Fruit fly (Drosophila melanogaster) whole organism, embryonic: ENCODE data around the gene Drs.

Experiments
- Atf6 ChIP-seq: fragments of 200-800 bp; sonication (Bioruptor generic); IDR thresholded peaks from 2 replicates; pipeline ENCODE4 v1.3.6; 2022; ENCODE audit warnings: missing biosample characterization, missing genetic modification characterization
- B-H2 ChIP-seq: fragments of 200-800 bp; sonication (Bioruptor generic); optimal IDR thresholded peaks from 2 replicates; lab custom pipeline; 2018; ENCODE audit warnings: missing biosample characterization, mild to moderate bottlenecking, missing genetic modification characterization
- C15 ChIP-seq: fragments of 200-800 bp; sonication (Bioruptor generic); IDR thresholded peaks from 3 replicates; pipeline ENCODE4 v1.3.6; 2022; ENCODE audit warnings: missing biosample characterization, missing genetic modification characterization
- CG10267 ChIP-seq: fragments of 200-800 bp; sonication (Bioruptor generic); optimal IDR thresholded peaks from 2 replicates; lab custom pipeline; 2018; ENCODE audit warnings: missing biosample characterization, mild to moderate bottlenecking, missing genetic modification characterization, moderate library complexity
- CG11085 ChIP-seq: fragments of 200-800 bp; sonication (Bioruptor generic); IDR thresholded peaks from 2 replicates; pipeline ENCODE4 v1.3.6; 2022; ENCODE audit warnings: missing biosample characterization, missing genetic modification characterization
- CG12071 ChIP-seq: fragments of 200-800 bp; sonication (Bioruptor generic); optimal IDR thresholded peaks from 3 replicates; lab custom pipeline; 2018; ENCODE audit warnings: missing biosample characterization, mild to moderate bottlenecking, missing genetic modification characterization
- CG14441 ChIP-seq: fragments of 200-800 bp; sonication (Bioruptor generic); IDR thresholded peaks from 2 replicates; pipeline ENCODE4 v1.3.6; 2022; ENCODE audit warnings: missing biosample characterization, missing genetic modification characterization
- CG31224 ChIP-seq: fragments of 200-800 bp; sonication (Bioruptor generic); IDR thresholded peaks from 2 replicates; pipeline ENCODE4 v1.3.6; 2022; ENCODE audit warnings: missing biosample characterization, missing genetic modification characterization
- CG32532 ChIP-seq: fragments of 200-800 bp; sonication (Bioruptor generic); IDR thresholded peaks from 2 replicates; pipeline ENCODE4 v1.3.6; 2022; ENCODE audit warnings: missing biosample characterization, missing genetic modification characterization
- CG33557 ChIP-seq: fragments of 200-800 bp; sonication (Bioruptor generic); optimal IDR thresholded peaks from 2 replicates; lab custom pipeline; 2019; ENCODE audit warnings: missing biosample characterization, mild to moderate bottlenecking, missing genetic modification characterization, moderate library complexity
- CG34224 ChIP-seq: fragments of 200-800 bp; sonication (Bioruptor generic); IDR thresholded peaks from 3 replicates; pipeline ENCODE4 v1.3.6; 2022; ENCODE audit warnings: missing biosample characterization, missing genetic modification characterization; ENCODE audit not compliant: partially characterized antibody
- CG3995 ChIP-seq: fragments of 200-800 bp; sonication (Bioruptor generic); optimal IDR thresholded peaks from 3 replicates; lab custom pipeline; 2016; ENCODE audit warnings: missing biosample characterization, missing genetic modification characterization
- CG4282 ChIP-seq: fragments of 200-800 bp; sonication (Bioruptor generic); optimal IDR thresholded peaks from 2 replicates; lab custom pipeline; 2016; ENCODE audit warnings: missing biosample characterization, missing genetic modification characterization
- CG4424 ChIP-seq: fragments of 200-800 bp; sonication (Bioruptor generic); optimal IDR thresholded peaks from 3 replicates; lab custom pipeline; 2016; ENCODE audit warnings: missing biosample characterization, missing genetic modification characterization
- CG4617 ChIP-seq: fragments of 200-800 bp; sonication (Bioruptor generic); optimal IDR thresholded peaks from 3 replicates; lab custom pipeline; 2016; ENCODE audit warnings: missing biosample characterization, missing genetic modification characterization, borderline replicate concordance
- CG4730 ChIP-seq: fragments of 200-800 bp; sonication (Bioruptor generic); IDR thresholded peaks from 2 replicates; pipeline ENCODE4 v1.3.6; 2022; ENCODE audit warnings: missing biosample characterization, missing genetic modification characterization
- CG7357 ChIP-seq: fragments of 200-800 bp; sonication (Bioruptor generic); IDR thresholded peaks from 3 replicates; pipeline ENCODE4 v1.3.6; 2022; ENCODE audit warnings: missing biosample characterization, missing genetic modification characterization
- CG7372 ChIP-seq: fragments of 200-800 bp; sonication (Bioruptor generic); IDR thresholded peaks from 2 replicates; pipeline ENCODE4 v1.3.6; 2022; ENCODE audit warnings: missing biosample characterization, missing genetic modification characterization
- CG7928 ChIP-seq: fragments of 200-800 bp; sonication (Bioruptor generic); optimal IDR thresholded peaks from 2 replicates; lab custom pipeline; 2017; ENCODE audit warnings: missing biosample characterization, mild to moderate bottlenecking, missing genetic modification characterization
- CG9727 ChIP-seq: fragments of 200-800 bp; sonication (Bioruptor generic); optimal IDR thresholded peaks from 3 replicates; lab custom pipeline; 2017; ENCODE audit warnings: missing biosample characterization, mild to moderate bottlenecking, missing genetic modification characterization
- CG9932 ChIP-seq: fragments of 200-800 bp; sonication (Bioruptor generic); IDR thresholded peaks from 2 replicates; pipeline ENCODE4 v1.3.6; 2022; ENCODE audit warnings: missing biosample characterization, missing genetic modification characterization
- Gsc ChIP-seq: fragments of 200-800 bp; sonication (Bioruptor generic); IDR thresholded peaks from 2 replicates; pipeline ENCODE4 v1.3.6; 2022; ENCODE audit warnings: missing biosample characterization, missing genetic modification characterization
- HLH54F ChIP-seq: fragments of 200-800 bp; sonication (Bioruptor generic); optimal IDR thresholded peaks from 3 replicates; lab custom pipeline; 2016; ENCODE audit warnings: missing biosample characterization, missing genetic modification characterization
- Hr78 ChIP-seq, 2 experiments: fragments of 200-800 bp in 1 of 2; fragments of >200 bp in 1 of 2; sonication (Bioruptor generic) in 1 of 2; optimal IDR thresholded peaks; 2 replicates each; lab custom pipeline; 2017 to 2019; ENCODE audit warnings: missing biosample characterization in 2 of 2, missing genetic modification characterization in 2 of 2, mild to moderate bottlenecking in 1 of 2, moderate library complexity in 1 of 2
- MBD-R2 ChIP-seq: fragments of 200-800 bp; sonication (Bioruptor generic); IDR thresholded peaks from 2 replicates; pipeline ENCODE4 v1.3.6; 2022; ENCODE audit warnings: missing biosample characterization, missing genetic modification characterization
- NFAT ChIP-seq: fragments of 200-800 bp; sonication (Bioruptor generic); IDR thresholded peaks from 2 replicates; pipeline ENCODE4 v1.3.6; 2022; ENCODE audit warnings: missing biosample characterization, missing genetic modification characterization
- NfI ChIP-seq: fragments of 200-800 bp; sonication (Bioruptor generic); optimal IDR thresholded peaks from 3 replicates; lab custom pipeline; 2018; ENCODE audit warnings: missing biosample characterization, mild to moderate bottlenecking, missing genetic modification characterization, moderate library complexity
- Side ChIP-seq: fragments of 200-800 bp; sonication (Bioruptor generic); optimal IDR thresholded peaks from 2 replicates; lab custom pipeline; 2016; ENCODE audit warnings: missing biosample characterization, missing genetic modification characterization
- Ssrp ChIP-seq: fragments of 200-800 bp; sonication (Bioruptor generic); optimal IDR thresholded peaks from 2 replicates; lab custom pipeline; 2018; ENCODE audit warnings: missing biosample characterization, mild to moderate bottlenecking, missing genetic modification characterization, moderate library complexity
- Tbp ChIP-seq: fragments of >200 bp; optimal IDR thresholded peaks from 2 replicates; lab custom pipeline; 2018; ENCODE audit warnings: missing biosample characterization, missing genetic modification characterization
- caup ChIP-seq: fragments of 200-800 bp; sonication (Bioruptor generic); optimal IDR thresholded peaks from 3 replicates; lab custom pipeline; 2017; ENCODE audit warnings: missing biosample characterization, mild to moderate bottlenecking, missing genetic modification characterization, moderate library complexity; ENCODE audit not compliant: severe bottlenecking
- chn ChIP-seq: fragments of 200-800 bp; sonication (Bioruptor generic); optimal IDR thresholded peaks from 2 replicates; lab custom pipeline; 2016; ENCODE audit warnings: missing biosample characterization, missing genetic modification characterization
- crc ChIP-seq: fragments of 200-800 bp; sonication (Bioruptor generic); optimal IDR thresholded peaks from 2 replicates; lab custom pipeline; 2016; ENCODE audit warnings: missing biosample characterization, missing genetic modification characterization
- crp ChIP-seq, 2 experiments: fragments of 200-800 bp; sonication (Bioruptor generic); optimal IDR thresholded peaks; 2 replicates in 1 of 2; 3 replicates in 1 of 2; lab custom pipeline; 2017; ENCODE audit warnings: missing biosample characterization in 2 of 2, missing genetic modification characterization in 2 of 2, mild to moderate bottlenecking in 1 of 2, moderate library complexity in 1 of 2
- dpn ChIP-seq, 2 experiments: fragments of 200-800 bp; sonication (Bioruptor generic); optimal IDR thresholded peaks; 3 replicates each; lab custom pipeline; 2016; ENCODE audit warnings: missing biosample characterization in 2 of 2, missing genetic modification characterization in 2 of 2
- ems ChIP-seq: fragments of 200-800 bp; sonication (Bioruptor generic); optimal IDR thresholded peaks from 3 replicates; lab custom pipeline; 2016; ENCODE audit warnings: missing biosample characterization, missing genetic modification characterization
- hth ChIP-seq: fragments of >200 bp; optimal IDR thresholded peaks from 2 replicates; lab custom pipeline; 2017; ENCODE audit warnings: inconsistent platforms
- jing ChIP-seq: fragments of 200-800 bp; sonication (Bioruptor generic); optimal IDR thresholded peaks from 2 replicates; lab custom pipeline; 2018; ENCODE audit warnings: missing biosample characterization, mild to moderate bottlenecking, missing genetic modification characterization
- lab ChIP-seq: fragments of 200-800 bp; sonication (Bioruptor generic); optimal IDR thresholded peaks from 3 replicates; lab custom pipeline; 2017; ENCODE audit warnings: missing biosample characterization, missing genetic modification characterization, mild to moderate bottlenecking, moderate library complexity, missing genetic modification reagents
- mirr ChIP-seq: fragments of 200-800 bp; sonication (Bioruptor generic); optimal IDR thresholded peaks from 3 replicates; lab custom pipeline; 2018; ENCODE audit warnings: missing biosample characterization, mild to moderate bottlenecking, missing genetic modification characterization
- prd ChIP-seq, 3 experiments: fragments of >200 bp in 2 of 3; fragments of 200-800 bp in 1 of 3; sonication (Bioruptor generic) in 1 of 3; optimal IDR thresholded peaks in 2 of 3; IDR thresholded peaks in 1 of 3; 2 replicates in 2 of 3; 3 replicates in 1 of 3; pipeline versions ENCODE4 v1.3.6 to Lab custom; 2017 to 2022; ENCODE audit warnings: missing biosample characterization in 1 of 3, missing genetic modification characterization in 1 of 3
- pros ChIP-seq: fragments of 200-800 bp; sonication (Bioruptor generic); optimal IDR thresholded peaks from 3 replicates; lab custom pipeline; 2019; ENCODE audit warnings: missing biosample characterization, mild to moderate bottlenecking, missing genetic modification characterization, moderate library complexity
- ro ChIP-seq: fragments of 200-800 bp; sonication (Bioruptor generic); IDR thresholded peaks from 2 replicates; pipeline ENCODE4 v1.3.6; 2022; ENCODE audit warnings: missing biosample characterization, missing genetic modification characterization
- row ChIP-seq: fragments of 200-800 bp; sonication (Bioruptor generic); IDR thresholded peaks from 3 replicates; pipeline ENCODE4 v1.3.6; 2022; ENCODE audit warnings: missing biosample characterization, missing genetic modification characterization
- sisA ChIP-seq: fragments of 200-800 bp; sonication (Bioruptor generic); IDR thresholded peaks from 2 replicates; pipeline ENCODE4 v1.3.6; 2022; ENCODE audit warnings: missing biosample characterization, missing genetic modification characterization
- tgo ChIP-seq: fragments of 200-800 bp; sonication (Bioruptor generic); IDR thresholded peaks from 3 replicates; pipeline ENCODE4 v1.3.6; 2022; ENCODE audit warnings: missing biosample characterization, missing genetic modification characterization
- twi ChIP-seq: fragments of 200-800 bp; optimal IDR thresholded peaks from 2 replicates; lab custom pipeline; 2019; ENCODE audit warnings: missing biosample characterization, mild to moderate bottlenecking, missing genetic modification characterization, moderate library complexity
- z ChIP-seq: fragments of 200-800 bp; sonication (Bioruptor generic); IDR thresholded peaks from 3 replicates; pipeline ENCODE4 v1.3.6; 2022; ENCODE audit warnings: missing biosample characterization, missing genetic modification characterization
- zfh1 ChIP-seq: fragments of 200-800 bp; sonication (Bioruptor generic); IDR thresholded peaks from 3 replicates; pipeline ENCODE4 v1.3.6; 2022; ENCODE audit warnings: missing biosample characterization, missing genetic modification characterization

Drs gene

dm6 chr3L:3319992-3320732 lies 49.2 kb upstream of the Drs start (continued):
- TF ChIP-seq CG4617 (GFP tag; lab: Kevin White, UChicago) (no peak), CG7372 (no peak), CG12071 (GFP tag; lab: Kevin White, UChicago) (peak; percentile 42), Tbp (GFP tag; lab: Kevin White, UChicago) (no peak), hth (no peak), CG32532 (peak; percentile 66), sisA (GFP tag; lab: Robert Waterston, UW) (0 out of 2 replicates have a peak, but pooled peaks have one; percentile 18), zfh1 (no peak), B-H2 (GFP tag; lab: Kevin White, UChicago) (no peak), CG4730 (GFP tag; lab: Robert Waterston, UW) (no peak), tgo (GFP tag; lab: Robert Waterston, UW) (no peak), Hr78 (GFP tag; optimal IDR thresholded peaks at IDR 0.05; lab: Kevin White, UChicago) (peak in 1 of 2 experiments; percentile 97), HLH54F (GFP tag; lab: Kevin White, UChicago) (peak; percentile 38), Side (GFP tag; lab: Kevin White, UChicago) (peak; percentile 7), mirr (GFP tag; lab: Kevin White, UChicago) (no peak), caup (GFP tag; lab: Kevin White, UChicago) (peak; percentile 10), Gsc (GFP tag; lab: Robert Waterston, UW) (no peak), NfI (GFP tag; lab: Kevin White, UChicago) (peak; percentile 3), Atf6 (GFP tag; lab: Robert Waterston, UW) (peak; percentile 43; the same call in 1 of the 2 replicates), CG4424 (no peak), CG31224 (GFP tag; lab: Robert Waterston, UW) (0 out of 2 replicates have a peak, but pooled peaks have one; percentile 15), crc (GFP tag; lab: Kevin White, UChicago) (peak; percentile 6), lab (GFP tag; lab: Kevin White, UChicago) (peak; percentile 50), chn (GFP tag; lab: Kevin White, UChicago) (no peak), pros (GFP tag; lab: Kevin White, UChicago) (no peak), z (GFP tag; lab: Robert Waterston, UW) (no peak), NFAT (GFP tag; lab: Robert Waterston, UW) (0 out of 2 replicates have a peak, but pooled peaks have one; percentile 30), CG33557 (GFP tag; lab: Kevin White, UChicago) (no peak), CG9727 (GFP tag; lab: Kevin White, UChicago) (no peak), MBD-R2 (GFP tag; lab: Robert Waterston, UW) (peak; percentile 12; the same call in 1 of the 2 replicates), CG34224 (GFP tag; lab: Robert Waterston, UW) (no peak), CG4282 (GFP tag; lab: Kevin White, UChicago) (peak; percentile 43), Ssrp (tag; lab: Kevin White, UChicago) (no peak), ems (GFP tag; lab: Kevin White, UChicago) (no peak), CG9932 (GFP tag; lab: Robert Waterston, UW) (0 out of 2 replicates have a peak, but pooled peaks have one; percentile 32), CG14441 (GFP tag; lab: Robert Waterston, UW) (peak; percentile 43; the same call in 1 of the 2 replicates), prd (optimal IDR thresholded peaks at IDR 0.05; lab: Kevin White, UChicago) (no peak), prd (GFP tag; IDR thresholded peaks at IDR 0.05; lab: Robert Waterston, UW) (peak; percentile 34; the same call in 1 of the 3 replicates), CG7928 (GFP tag; lab: Kevin White, UChicago) (no peak), row (GFP tag; lab: Robert Waterston, UW) (peak; percentile 78), twi (tag; lab: Kevin White, UChicago) (no peak), CG11085 (GFP tag; lab: Robert Waterston, UW) (no peak), dpn (GFP tag; optimal IDR thresholded peaks at IDR 0.05; lab: Kevin White, UChicago) (peak; percentile 6 to 33), CG10267 (no peak), jing (GFP tag; lab: Kevin White, UChicago) (no peak), C15 (GFP tag; lab: Robert Waterston, UW) (no peak), CG3995 (no peak), crp (GFP tag; optimal IDR thresholded peaks at IDR 0.05; lab: Kevin White, UChicago) (no peak), CG7357 (GFP tag; lab: Robert Waterston, UW) (0 out of 3 replicates have a peak, but pooled peaks have one; percentile 6), ro (no peak)
